Fruit fly (Drosophila melanogaster): Measurements from ENCODE around the gene Cyp12a5.

Gene Cyp12a5

dm6 chr3R:19164873-19165456 is 32.5 kb downstream of the Cyp12a5 start:
- no peak for TF ChIP-seq h (optimal IDR thresholded peaks at IDR 0.05)
- no peak for TF ChIP-seq insv (optimal IDR thresholded peaks at IDR 0.05)
- TF ChIP-seq ttk (optimal IDR thresholded peaks at IDR 0.05) = no peak
- TF ChIP-seq Sin3A (optimal IDR thresholded peaks at IDR 0.05) = no peak
- no peak for TF ChIP-seq psq (optimal IDR thresholded peaks at IDR 0.05)
- TF ChIP-seq Myc (optimal IDR thresholded peaks at IDR 0.05) = no peak

DNA sequence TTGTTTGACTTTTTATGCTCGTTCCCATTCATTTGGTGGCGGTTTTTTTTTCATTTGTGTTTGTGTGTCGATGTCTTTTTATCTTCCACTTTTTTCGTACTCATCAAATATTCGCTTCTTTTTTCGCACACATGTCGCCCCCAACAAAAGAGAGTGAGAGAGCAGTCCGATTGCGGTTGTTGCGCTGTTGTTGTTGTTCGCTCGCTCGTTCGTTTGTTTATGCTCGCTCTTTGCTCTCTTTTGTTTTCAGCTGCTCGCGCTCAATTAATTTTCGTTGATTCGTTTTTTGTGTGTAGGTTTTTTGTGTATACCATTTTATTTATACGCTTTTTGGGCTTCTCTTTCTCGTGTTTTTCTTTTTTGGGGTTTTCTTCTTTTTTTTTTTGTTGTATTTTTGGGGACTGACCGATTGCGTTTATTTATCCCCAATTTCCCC is 33.2 kb downstream of the Cyp12a5 start:
- TF ChIP-seq psq (optimal IDR thresholded peaks at IDR 0.05) (no peak), Sin3A (optimal IDR thresholded peaks at IDR 0.05) (no peak), ttk (optimal IDR thresholded peaks at IDR 0.05) (no peak), Myc (optimal IDR thresholded peaks at IDR 0.05) (no peak), insv (optimal IDR thresholded peaks at IDR 0.05) (no peak), h (optimal IDR thresholded peaks at IDR 0.05) (no peak)

DNA sequence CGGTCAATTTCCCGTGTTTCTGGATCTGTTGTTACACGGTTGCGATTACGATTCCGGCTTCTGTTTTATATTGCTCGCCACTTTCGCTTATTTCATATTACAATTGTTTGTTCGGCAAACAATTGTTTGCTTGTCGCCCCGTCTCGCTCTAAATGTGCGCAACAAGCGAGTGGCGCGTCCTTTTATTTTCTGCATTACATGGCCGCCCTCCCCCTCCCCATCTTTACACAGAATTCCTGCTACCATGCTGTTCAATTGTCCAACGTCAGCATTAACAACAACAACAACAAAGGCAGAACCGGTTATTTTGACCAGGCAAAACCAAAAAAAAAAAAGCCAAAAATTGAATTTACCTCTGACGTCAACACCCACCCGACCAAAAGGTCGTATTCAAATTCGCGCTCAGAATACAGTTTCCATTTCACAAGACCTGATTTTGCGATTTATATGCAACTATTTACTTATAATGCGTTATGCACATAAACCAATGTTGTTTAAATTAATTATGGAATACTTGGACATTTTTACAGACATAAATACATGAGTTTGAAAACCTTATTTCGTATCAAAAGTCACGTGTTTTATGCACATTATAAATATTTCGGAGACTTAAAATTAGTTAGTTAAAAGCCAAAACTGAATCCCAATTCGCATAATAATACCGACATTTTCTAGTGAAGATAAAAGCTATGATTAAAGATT is 33.8 kb downstream of the Cyp12a5 start:
- TF ChIP-seq ttk (optimal IDR thresholded peaks at IDR 0.05) (no peak), insv (optimal IDR thresholded peaks at IDR 0.05) (no peak), Myc (optimal IDR thresholded peaks at IDR 0.05) (no peak), h (optimal IDR thresholded peaks at IDR 0.05) (no peak), psq (optimal IDR thresholded peaks at IDR 0.05) (no peak), Sin3A (optimal IDR thresholded peaks at IDR 0.05) (no peak)

- TF ChIP-seq Sin3A (optimal IDR thresholded peaks at IDR 0.05) (no peak), h (optimal IDR thresholded peaks at IDR 0.05) (no peak), Myc (optimal IDR thresholded peaks at IDR 0.05) (no peak)
Measured at dm6 chr3R:19167521-19167920, 35.1 kb downstream of the Cyp12a5 start.

- TF ChIP-seq h (optimal IDR thresholded peaks at IDR 0.05) = no peak
- no peak for TF ChIP-seq psq (optimal IDR thresholded peaks at IDR 0.05)
Measured at dm6 chr3R:19174512-19174911, 42.1 kb downstream of the Cyp12a5 start.

DNA sequence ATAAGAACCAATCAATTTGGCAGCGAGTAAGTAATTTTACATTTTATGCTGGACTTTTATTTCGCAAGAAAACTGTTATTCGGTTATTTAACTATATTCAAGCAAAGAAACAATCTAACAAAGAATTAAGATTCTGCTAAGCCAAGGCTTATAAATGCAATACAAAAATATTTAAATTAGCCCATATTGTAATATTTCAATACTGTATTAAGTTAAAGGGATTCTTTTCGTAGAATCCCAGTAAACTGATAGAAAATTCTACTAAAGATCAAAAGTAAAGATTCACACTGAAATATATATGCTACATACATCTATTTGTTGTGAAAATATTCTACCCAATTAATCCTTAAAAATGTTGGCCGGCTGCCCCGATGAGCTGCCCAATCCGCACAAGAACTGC is 44.3 kb downstream of the Cyp12a5 start, which contains the start of gene CG14282:
Gene CG14282 (plus strand): TSS at position 301 of the 400 bp plus-strand sequence.
- TF ChIP-seq h (optimal IDR thresholded peaks at IDR 0.05) = no peak
- no peak for TF ChIP-seq Sin3A (optimal IDR thresholded peaks at IDR 0.05)
- no peak for TF ChIP-seq psq (optimal IDR thresholded peaks at IDR 0.05)
- no peak for TF ChIP-seq insv (optimal IDR thresholded peaks at IDR 0.05)
- no peak for TF ChIP-seq ttk (optimal IDR thresholded peaks at IDR 0.05)
- TF ChIP-seq Myc (optimal IDR thresholded peaks at IDR 0.05) = no peak

DNA sequence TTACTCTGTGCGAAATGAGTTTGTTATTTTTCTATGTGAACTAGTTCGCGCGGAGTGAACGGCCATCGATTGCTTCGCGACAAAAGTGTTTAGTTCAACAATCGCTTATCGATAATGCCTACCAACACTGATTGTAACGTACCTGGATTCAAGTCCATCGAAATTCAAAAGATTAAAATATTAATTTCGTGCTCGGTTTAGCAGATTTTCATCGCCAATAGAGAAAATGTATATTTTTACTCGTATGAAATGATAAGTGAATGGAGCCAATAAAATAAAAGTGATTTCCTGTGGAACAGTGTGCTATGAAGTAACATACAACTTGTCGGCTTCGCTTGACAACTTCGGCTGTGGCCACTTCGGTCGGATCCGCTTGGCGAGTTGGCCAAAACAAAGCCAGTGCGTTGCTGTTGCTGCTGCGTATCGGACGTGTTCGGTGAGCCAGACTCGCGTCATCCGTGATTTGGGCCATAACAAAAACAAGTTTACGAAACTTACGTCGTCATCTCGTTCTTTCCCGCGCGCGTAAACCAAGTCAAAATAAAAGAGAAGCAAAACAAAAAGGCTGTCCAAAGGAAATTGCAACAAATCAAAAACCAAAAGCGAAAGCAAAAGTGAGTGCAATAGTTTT is 47.9 kb downstream of the Cyp12a5 start, which contains the start of the genes CG5555 and myd:
Gene CG5555 (minus strand): TSS at position 276 of the 631 bp plus-strand sequence.
Gene myd (plus strand): TSS at position 397 of the 631 bp plus-strand sequence.
- TF ChIP-seq Myc (optimal IDR thresholded peaks at IDR 0.05) (no peak), ttk (optimal IDR thresholded peaks at IDR 0.05) (no peak), psq (optimal IDR thresholded peaks at IDR 0.05) (no peak), h (optimal IDR thresholded peaks at IDR 0.05) (no peak), Sin3A (optimal IDR thresholded peaks at IDR 0.05) (no peak), insv (optimal IDR thresholded peaks at IDR 0.05) (no peak)

- TF ChIP-seq ttk (optimal IDR thresholded peaks at IDR 0.05) = no peak
Measured at dm6 chr3R:19181214-19181613, 48.8 kb downstream of the Cyp12a5 start.

dm6 chr3R:19182848-19183247 is 50.4 kb downstream of the Cyp12a5 start:
- TF ChIP-seq insv (optimal IDR thresholded peaks at IDR 0.05) = no peak
- no peak for TF ChIP-seq ttk (optimal IDR thresholded peaks at IDR 0.05)
- TF ChIP-seq Sin3A (optimal IDR thresholded peaks at IDR 0.05) = no peak
